Fruit fly (Drosophila melanogaster) whole organism, embryonic: ENCODE data around the gene Acp32CD.

ENCODE experiments used
- Bteb2 ChIP-seq: fragments of 200-800 bp; sonication (Bioruptor generic); optimal IDR thresholded peaks from 2 replicates; lab custom pipeline; 2016; ENCODE audit warnings: missing biosample characterization, missing genetic modification characterization
- CG10267 ChIP-seq: fragments of 200-800 bp; sonication (Bioruptor generic); optimal IDR thresholded peaks from 2 replicates; lab custom pipeline; 2018; ENCODE audit warnings: missing biosample characterization, mild to moderate bottlenecking, missing genetic modification characterization, moderate library complexity
- CG11696 ChIP-seq: fragments of 200-800 bp; sonication (Bioruptor generic); IDR thresholded peaks from 2 replicates; pipeline ENCODE4 v1.3.6; 2022; ENCODE audit warnings: missing biosample characterization, missing genetic modification characterization
- CG12219 ChIP-seq: fragments of 200-800 bp; sonication (Bioruptor generic); optimal IDR thresholded peaks from 3 replicates; lab custom pipeline; 2018; ENCODE audit warnings: missing biosample characterization, mild to moderate bottlenecking, missing genetic modification characterization
- CG15601 ChIP-seq: fragments of 200-800 bp; sonication (Bioruptor generic); optimal IDR thresholded peaks from 3 replicates; lab custom pipeline; 2019; ENCODE audit warnings: missing biosample characterization, mild to moderate bottlenecking, missing genetic modification characterization, moderate library complexity
- CG16779 ChIP-seq: fragments of 200-800 bp; sonication (Bioruptor generic); IDR thresholded peaks from 2 replicates; pipeline ENCODE4 v1.3.6; 2022; ENCODE audit warnings: missing biosample characterization, missing genetic modification characterization
- CG17186 ChIP-seq: fragments of 200-800 bp; sonication (Bioruptor generic); optimal IDR thresholded peaks from 3 replicates; lab custom pipeline; 2017; ENCODE audit warnings: missing biosample characterization, missing genetic modification reagents, missing genetic modification characterization
- CG17359 ChIP-seq: fragments of 200-800 bp; sonication (Bioruptor generic); optimal IDR thresholded peaks from 3 replicates; lab custom pipeline; 2018; ENCODE audit warnings: missing biosample characterization, mild to moderate bottlenecking, missing genetic modification characterization, moderate library complexity
- CG17568 ChIP-seq: fragments of 200-800 bp; sonication (Bioruptor generic); optimal IDR thresholded peaks from 2 replicates; lab custom pipeline; 2018; ENCODE audit warnings: missing biosample characterization, mild to moderate bottlenecking, missing genetic modification characterization, moderate library complexity
- CG18599 ChIP-seq: fragments of 200-800 bp; sonication (Bioruptor generic); optimal IDR thresholded peaks from 3 replicates; lab custom pipeline; 2017; ENCODE audit warnings: missing biosample characterization, missing genetic modification characterization, mild to moderate bottlenecking, moderate library complexity, missing genetic modification reagents
- CG31224 ChIP-seq: fragments of 200-800 bp; sonication (Bioruptor generic); IDR thresholded peaks from 2 replicates; pipeline ENCODE4 v1.3.6; 2022; ENCODE audit warnings: missing biosample characterization, missing genetic modification characterization
- CG33557 ChIP-seq: fragments of 200-800 bp; sonication (Bioruptor generic); optimal IDR thresholded peaks from 2 replicates; lab custom pipeline; 2019; ENCODE audit warnings: missing biosample characterization, mild to moderate bottlenecking, missing genetic modification characterization, moderate library complexity
- CG3838 ChIP-seq: fragments of 200-800 bp; sonication (Bioruptor generic); optimal IDR thresholded peaks from 3 replicates; lab custom pipeline; 2016; ENCODE audit warnings: missing biosample characterization, missing genetic modification characterization
- CG6272 ChIP-seq: fragments of 200-800 bp; sonication (Bioruptor generic); IDR thresholded peaks from 2 replicates; pipeline ENCODE4 v1.3.6; 2022; ENCODE audit warnings: missing biosample characterization, missing genetic modification characterization
- CG6765 ChIP-seq: fragments of 200-800 bp; sonication (Bioruptor generic); optimal IDR thresholded peaks from 3 replicates; lab custom pipeline; 2017; ENCODE audit warnings: missing biosample characterization, mild to moderate bottlenecking, missing genetic modification characterization
- CG8281 ChIP-seq: fragments of 200-800 bp; sonication (Bioruptor generic); optimal IDR thresholded peaks from 2 replicates; lab custom pipeline; 2018; ENCODE audit warnings: missing biosample characterization, mild to moderate bottlenecking, missing genetic modification characterization, moderate library complexity
- CG9215 ChIP-seq: fragments of 200-800 bp; sonication (Bioruptor generic); IDR thresholded peaks from 2 replicates; pipeline ENCODE4 v1.3.6; 2022; ENCODE audit warnings: missing biosample characterization, missing genetic modification characterization
- Camta ChIP-seq: fragments of 200-800 bp; sonication (Bioruptor generic); optimal IDR thresholded peaks from 2 replicates; lab custom pipeline; 2016; ENCODE audit warnings: missing biosample characterization, missing genetic modification characterization
- CrebB ChIP-seq: fragments of 200-800 bp; sonication (Bioruptor generic); optimal IDR thresholded peaks from 3 replicates; lab custom pipeline; 2018; ENCODE audit warnings: missing biosample characterization, mild to moderate bottlenecking, missing genetic modification characterization
- Drgx ChIP-seq: fragments of 200-800 bp; sonication (Bioruptor generic); IDR thresholded peaks from 2 replicates; pipeline ENCODE4 v1.3.6; 2022; ENCODE audit warnings: missing biosample characterization, missing genetic modification characterization
- Gsc ChIP-seq: fragments of 200-800 bp; sonication (Bioruptor generic); IDR thresholded peaks from 2 replicates; pipeline ENCODE4 v1.3.6; 2022; ENCODE audit warnings: missing biosample characterization, missing genetic modification characterization
- Hey ChIP-seq: fragments of 200-800 bp; sonication (Bioruptor generic); optimal IDR thresholded peaks from 3 replicates; lab custom pipeline; 2018; ENCODE audit warnings: missing biosample characterization, mild to moderate bottlenecking, missing genetic modification characterization
- HmgZ ChIP-seq: fragments of 200-800 bp; sonication (Bioruptor generic); optimal IDR thresholded peaks from 2 replicates; lab custom pipeline; 2018; ENCODE audit warnings: missing biosample characterization, mild to moderate bottlenecking, missing genetic modification characterization
- Kr ChIP-seq: fragments of 200-800 bp; sonication (Bioruptor generic); optimal IDR thresholded peaks from 2 replicates; lab custom pipeline; 2017; ENCODE audit warnings: missing biosample characterization, mild to moderate bottlenecking, missing genetic modification characterization
- MESR4 ChIP-seq: fragments of 200-800 bp; sonication (Bioruptor generic); optimal IDR thresholded peaks from 2 replicates; lab custom pipeline; 2018; ENCODE audit warnings: missing biosample characterization, mild to moderate bottlenecking, missing genetic modification characterization, moderate library complexity
- Mes4 ChIP-seq: fragments of 200-800 bp; sonication (Bioruptor generic); optimal IDR thresholded peaks from 2 replicates; lab custom pipeline; 2016; ENCODE audit warnings: missing biosample characterization, missing genetic modification characterization
- Opbp ChIP-seq: fragments of 200-800 bp; sonication (Bioruptor generic); IDR thresholded peaks from 3 replicates; pipeline ENCODE4 v1.3.6; 2022; ENCODE audit warnings: missing biosample characterization, missing genetic modification characterization; ENCODE audit not compliant: partially characterized antibody
- PHDP ChIP-seq: fragments of 200-800 bp; sonication (Bioruptor generic); optimal IDR thresholded peaks from 3 replicates; lab custom pipeline; 2018; ENCODE audit warnings: missing biosample characterization, mild to moderate bottlenecking, missing genetic modification characterization, moderate library complexity
- Ssrp ChIP-seq: fragments of 200-800 bp; sonication (Bioruptor generic); optimal IDR thresholded peaks from 2 replicates; lab custom pipeline; 2018; ENCODE audit warnings: missing biosample characterization, mild to moderate bottlenecking, missing genetic modification characterization, moderate library complexity
- Vsx1 ChIP-seq: fragments of 200-800 bp; sonication (Bioruptor generic); optimal IDR thresholded peaks from 2 replicates; lab custom pipeline; 2017; ENCODE audit warnings: missing biosample characterization, mild to moderate bottlenecking, missing genetic modification characterization, missing genetic modification reagents
- YL-1 ChIP-seq: fragments of 200-800 bp; sonication (Bioruptor generic); optimal IDR thresholded peaks from 3 replicates; lab custom pipeline; 2017; ENCODE audit warnings: missing biosample characterization, mild to moderate bottlenecking, missing genetic modification characterization
- abd-A ChIP-seq: fragments of 200-800 bp; sonication (Bioruptor generic); optimal IDR thresholded peaks from 3 replicates; lab custom pipeline; 2019; ENCODE audit warnings: missing biosample characterization, mild to moderate bottlenecking, missing genetic modification characterization, moderate library complexity
- ac ChIP-seq: fragments of 200-800 bp; sonication (Bioruptor generic); optimal IDR thresholded peaks from 3 replicates; lab custom pipeline; 2017; ENCODE audit warnings: missing biosample characterization, mild to moderate bottlenecking, missing genetic modification characterization
- aop ChIP-seq: fragments of 200-800 bp; sonication (Bioruptor generic); IDR thresholded peaks from 2 replicates; pipeline ENCODE4 v1.3.6; 2022; ENCODE audit warnings: missing biosample characterization, missing genetic modification characterization
- bcd ChIP-seq: fragments of 200-800 bp; sonication (Bioruptor generic); optimal IDR thresholded peaks from 2 replicates; lab custom pipeline; 2017; ENCODE audit warnings: missing biosample characterization, mild to moderate bottlenecking, missing genetic modification characterization
- dan ChIP-seq: fragments of 200-800 bp; sonication (Bioruptor generic); IDR thresholded peaks from 2 replicates; pipeline ENCODE4 v1.3.6; 2022; ENCODE audit warnings: missing biosample characterization, missing genetic modification characterization
- eve ChIP-seq, 2 experiments: fragments of >200 bp; optimal IDR thresholded peaks; 2 replicates each; lab custom pipeline; 2017; ENCODE audit warnings: missing biosample characterization in 2 of 2, missing genetic modification characterization in 2 of 2
- gem ChIP-seq: fragments of 200-800 bp; sonication (Bioruptor generic); optimal IDR thresholded peaks from 2 replicates; lab custom pipeline; 2019; ENCODE audit warnings: missing biosample characterization, mild to moderate bottlenecking, missing genetic modification characterization, moderate library complexity
- grn ChIP-seq: fragments of 200-800 bp; sonication (Bioruptor generic); optimal IDR thresholded peaks from 3 replicates; lab custom pipeline; 2017; ENCODE audit warnings: missing biosample characterization, missing genetic modification characterization
- kah ChIP-seq: fragments of 200-800 bp; sonication (Bioruptor generic); optimal IDR thresholded peaks from 2 replicates; lab custom pipeline; 2018; ENCODE audit warnings: missing biosample characterization, mild to moderate bottlenecking, missing genetic modification characterization
- odd ChIP-seq: fragments of 200-800 bp; sonication (Bioruptor generic); optimal IDR thresholded peaks from 2 replicates; lab custom pipeline; 2017; ENCODE audit warnings: missing biosample characterization, mild to moderate bottlenecking, missing genetic modification characterization
- org-1 ChIP-seq: fragments of 200-800 bp; sonication (Bioruptor generic); optimal IDR thresholded peaks from 2 replicates; lab custom pipeline; 2017; ENCODE audit warnings: missing biosample characterization, missing genetic modification characterization
- peb ChIP-seq: fragments of 200-800 bp; sonication (Bioruptor generic); IDR thresholded peaks from 2 replicates; pipeline ENCODE4 v1.3.6; 2022; ENCODE audit warnings: missing biosample characterization, missing genetic modification characterization
- sens ChIP-seq: fragments of 200-800 bp; sonication (Bioruptor generic); peaks from one replicate; lab custom pipeline; 2016; ENCODE audit warnings: missing biosample characterization, missing genetic modification characterization
- sens-2 ChIP-seq: fragments of 200-800 bp; sonication (Bioruptor generic); IDR thresholded peaks from 2 replicates; pipeline ENCODE4 v1.3.6; 2022; ENCODE audit warnings: missing biosample characterization, missing genetic modification characterization
- tll ChIP-seq, 2 experiments: fragments of 200-800 bp in 1 of 2; fragments of >200 bp in 1 of 2; sonication (Bioruptor generic) in 1 of 2; optimal IDR thresholded peaks; 2 replicates each; lab custom pipeline; 2017 to 2019; ENCODE audit warnings: missing biosample characterization in 2 of 2, missing genetic modification characterization in 2 of 2, mild to moderate bottlenecking in 1 of 2, moderate library complexity in 1 of 2
- unc-4 ChIP-seq: fragments of 200-800 bp; sonication (Bioruptor generic); IDR thresholded peaks from 2 replicates; pipeline ENCODE4 v1.3.6; 2022; ENCODE audit warnings: missing biosample characterization, missing genetic modification characterization; ENCODE audit not compliant: partially characterized antibody
- zen ChIP-seq: fragments of 200-800 bp; sonication (Bioruptor generic); optimal IDR thresholded peaks from 3 replicates; lab custom pipeline; 2018; ENCODE audit warnings: missing biosample characterization, mild to moderate bottlenecking, missing genetic modification characterization, moderate library complexity
- zfh1 ChIP-seq: fragments of 200-800 bp; sonication (Bioruptor generic); IDR thresholded peaks from 3 replicates; pipeline ENCODE4 v1.3.6; 2022; ENCODE audit warnings: missing biosample characterization, missing genetic modification characterization

Gene Acp32CD

dm6 chr2L:10967257-10968008, 48.0 kb upstream of the Acp32CD start (continued):
- TF ChIP-seq CG3838 (GFP tag; lab: Kevin White, UChicago), result no peak
- TF ChIP-seq CG18599 (GFP tag; lab: Kevin White, UChicago), result peak; percentile 36
- TF ChIP-seq aop (GFP tag; lab: Robert Waterston, UW), result no peak
- TF ChIP-seq Kr, result no peak
- peak; percentile 46 for TF ChIP-seq kah
- TF ChIP-seq HmgZ, result no peak
- no peak for TF ChIP-seq CG8281 (tag; lab: Kevin White, UChicago)
- no peak for TF ChIP-seq bcd
- TF ChIP-seq tll (GFP tag; optimal IDR thresholded peaks at IDR 0.05; lab: Kevin White, UChicago), result no peak
- no peak for TF ChIP-seq grn (GFP tag; lab: Kevin White, UChicago)
- no peak for TF ChIP-seq peb (GFP tag; lab: Robert Waterston, UW)
- peak; percentile 92 for TF ChIP-seq YL-1
- no peak for TF ChIP-seq CG33557 (GFP tag; lab: Kevin White, UChicago)
- TF ChIP-seq sens (GFP tag; lab: Kevin White, UChicago), result peak; percentile 83
- no peak for TF ChIP-seq zen (tag; lab: Kevin White, UChicago)
- no peak for TF ChIP-seq Vsx1 (GFP tag; lab: Kevin White, UChicago)
- TF ChIP-seq Hey, result no peak
- no peak for TF ChIP-seq Opbp (GFP tag; lab: Robert Waterston, UW)
- TF ChIP-seq eve (GFP tag; optimal IDR thresholded peaks at IDR 0.05; lab: Kevin White, UChicago), result no peak
- TF ChIP-seq CG9215 (GFP tag; lab: Robert Waterston, UW), result no peak
- no peak for TF ChIP-seq CrebB (tag; lab: Kevin White, UChicago)
- no peak for TF ChIP-seq ac (GFP tag; lab: Kevin White, UChicago)
- TF ChIP-seq Ssrp (tag; lab: Kevin White, UChicago), result no peak
- no peak for TF ChIP-seq CG10267
- no peak for TF ChIP-seq CG12219
- 0 out of 2 replicates have a peak, but pooled peaks have one; percentile 10 for TF ChIP-seq unc-4 (GFP tag; lab: Robert Waterston, UW)
- TF ChIP-seq CG11696 (GFP tag; lab: Robert Waterston, UW), result no peak
- no peak for TF ChIP-seq dan (GFP tag; lab: Robert Waterston, UW)
- no peak for TF ChIP-seq CG6765 (GFP tag; lab: Kevin White, UChicago)
- no peak for TF ChIP-seq CG15601
- TF ChIP-seq zfh1 (GFP tag; lab: Robert Waterston, UW), result no peak
- peak; percentile 17 for TF ChIP-seq CG17359 (tag; lab: Kevin White, UChicago)
- no peak for TF ChIP-seq Mes4 (GFP tag; lab: Kevin White, UChicago)
- TF ChIP-seq Bteb2 (GFP tag; lab: Kevin White, UChicago), result no peak
- TF ChIP-seq abd-A, result peak; percentile 70
- no peak for TF ChIP-seq PHDP (tag; lab: Kevin White, UChicago)
- no peak for TF ChIP-seq Gsc
- TF ChIP-seq MESR4, result peak; percentile 70
- TF ChIP-seq CG31224 (GFP tag; lab: Robert Waterston, UW), result no peak
- TF ChIP-seq CG16779 (GFP tag; lab: Robert Waterston, UW), result no peak
- peak; percentile 29 for TF ChIP-seq CG17186 (GFP tag; lab: Kevin White, UChicago)
- no peak for TF ChIP-seq odd (GFP tag; lab: Kevin White, UChicago)
- no peak for TF ChIP-seq CG6272 (GFP tag; lab: Robert Waterston, UW)
- no peak; the same call in 1 of the 2 replicates for TF ChIP-seq Drgx (GFP tag; lab: Robert Waterston, UW)
- no peak for TF ChIP-seq org-1 (GFP tag; lab: Kevin White, UChicago)
- TF ChIP-seq CG17568 (GFP tag; lab: Kevin White, UChicago), result no peak
- TF ChIP-seq Camta (GFP tag; lab: Kevin White, UChicago), result no peak
- TF ChIP-seq gem, result no peak
- no peak for TF ChIP-seq sens-2 (GFP tag; lab: Robert Waterston, UW)
